Worm (Caenorhabditis elegans) whole organism, L2 larva: ENCODE measurements around the gene Y41C4A.6.

Experiments
- C34F6.9 ChIP-seq: fragments of 150-350 bp; optimal IDR thresholded peaks from 2 replicates; lab custom pipeline; 2014; ENCODE audit warnings: missing biosample characterization, missing genetic modification characterization
- F13H6.1 ChIP-seq: sonication (generic microtip); optimal IDR thresholded peaks from 2 replicates; lab custom pipeline; 2016; ENCODE audit warnings: missing genetic modification characterization, missing compliant biosample characterization
- R02D3.7 ChIP-seq: fragments of 150-350 bp; optimal IDR thresholded peaks from 2 replicates; lab custom pipeline; 2014; ENCODE audit warnings: missing biosample characterization, missing genetic modification characterization
- Y55F3AM.14 ChIP-seq: fragments of 200-800 bp; sonication (Bioruptor generic); optimal IDR thresholded peaks from 2 replicates; lab custom pipeline; 2018; ENCODE audit warnings: mild to moderate bottlenecking, missing genetic modification characterization, missing compliant biosample characterization
- ZK546.5 ChIP-seq: sonication (generic microtip); optimal IDR thresholded peaks from 2 replicates; lab custom pipeline; 2017; ENCODE audit warnings: missing biosample characterization, missing genetic modification characterization
- alr-1 ChIP-seq: fragments of 150-350 bp; optimal IDR thresholded peaks from 2 replicates; lab custom pipeline; 2014; ENCODE audit warnings: missing biosample characterization, missing genetic modification characterization
- aly-2 ChIP-seq: fragments of 150-350 bp; optimal IDR thresholded peaks from 2 replicates; lab custom pipeline; 2014; ENCODE audit warnings: missing biosample characterization, missing genetic modification characterization
- ama-1 ChIP-seq: fragments of 150-350 bp; optimal IDR thresholded peaks from 2 replicates; lab custom pipeline; 2018; ENCODE audit warnings: inconsistent platforms
- blmp-1 ChIP-seq: sonication (generic microtip); optimal IDR thresholded peaks from 2 replicates; lab custom pipeline; 2017; ENCODE audit warnings: missing genetic modification characterization, mild to moderate bottlenecking, missing compliant biosample characterization, antibody characterized with exemption, moderate library complexity; ENCODE audit not compliant: insufficient read depth
- ceh-16 ChIP-seq: fragments of 150-350 bp; optimal IDR thresholded peaks from 2 replicates; lab custom pipeline; 2014; ENCODE audit warnings: missing biosample characterization, missing genetic modification characterization
- ceh-82 ChIP-seq: fragments of 150-350 bp; optimal IDR thresholded peaks from 2 replicates; lab custom pipeline; 2014; ENCODE audit warnings: missing biosample characterization, missing genetic modification characterization
- crh-2 ChIP-seq: sonication (generic microtip); optimal IDR thresholded peaks from 2 replicates; lab custom pipeline; 2017; ENCODE audit warnings: missing biosample characterization, missing genetic modification characterization
- dmd-4 ChIP-seq: sonication (generic microtip); optimal IDR thresholded peaks from 2 replicates; lab custom pipeline; 2017; ENCODE audit warnings: missing biosample characterization, missing genetic modification characterization
- egl-27 ChIP-seq: sonication (generic microtip); optimal IDR thresholded peaks from 3 replicates; lab custom pipeline; 2017; ENCODE audit warnings: missing biosample characterization, missing genetic modification reagents, missing genetic modification characterization
- elt-1 ChIP-seq: fragments of 150-350 bp; optimal IDR thresholded peaks from 2 replicates; lab custom pipeline; 2014; ENCODE audit warnings: missing biosample characterization, missing genetic modification characterization
- lin-11 ChIP-seq: fragments of 150-350 bp; sonication (generic microtip); optimal IDR thresholded peaks from 2 replicates; lab custom pipeline; 2014; ENCODE audit warnings: missing biosample characterization, missing genetic modification characterization, inconsistent platforms, mixed read lengths
- lin-13 ChIP-seq: fragments of 150-350 bp; optimal IDR thresholded peaks from 2 replicates; lab custom pipeline; 2014; ENCODE audit warnings: missing biosample characterization, missing genetic modification reagents, missing genetic modification characterization
- lsy-2 ChIP-seq, 2 experiments: fragments of 150-350 bp in 1 of 2; sonication (generic microtip) in 1 of 2; optimal IDR thresholded peaks; 2 replicates each; lab custom pipeline; 2014 to 2017; ENCODE audit warnings: missing biosample characterization in 2 of 2, missing genetic modification characterization in 2 of 2
- mab-5 ChIP-seq: fragments of 150-350 bp; optimal IDR thresholded peaks from 2 replicates; lab custom pipeline; 2014; ENCODE audit warnings: missing biosample characterization, missing genetic modification characterization
- mbf-1 ChIP-seq: sonication (generic microtip); optimal IDR thresholded peaks from 2 replicates; lab custom pipeline; 2017; ENCODE audit warnings: missing biosample characterization, missing genetic modification characterization
- mdl-1 ChIP-seq, 2 experiments: fragments of 150-350 bp in 1 of 2; sonication (generic microtip) in 1 of 2; optimal IDR thresholded peaks; 2 replicates each; lab custom pipeline; 2017; ENCODE audit warnings: missing biosample characterization in 2 of 2, missing genetic modification characterization in 2 of 2
- nhr-129 ChIP-seq: fragments of 150-350 bp; optimal IDR thresholded peaks from 2 replicates; lab custom pipeline; 2014; ENCODE audit warnings: missing biosample characterization, missing genetic modification characterization
- nhr-21 ChIP-seq: fragments of 150-350 bp; optimal IDR thresholded peaks from 2 replicates; lab custom pipeline; 2014; ENCODE audit warnings: missing biosample characterization, missing genetic modification characterization
- nhr-23 ChIP-seq: fragments of 150-350 bp; optimal IDR thresholded peaks from 2 replicates; lab custom pipeline; 2014; ENCODE audit warnings: missing biosample characterization, missing genetic modification reagents, missing genetic modification characterization
- nhr-237 ChIP-seq: fragments of 150-350 bp; optimal IDR thresholded peaks from 2 replicates; lab custom pipeline; 2014; ENCODE audit warnings: missing biosample characterization, missing genetic modification characterization
- nhr-25 ChIP-seq: fragments of 150-350 bp; sonication (generic microtip); optimal IDR thresholded peaks from 3 replicates; lab custom pipeline; 2014; ENCODE audit warnings: missing biosample characterization, missing genetic modification characterization
- nhr-6 ChIP-seq: fragments of 150-350 bp; optimal IDR thresholded peaks from 2 replicates; lab custom pipeline; 2014; ENCODE audit warnings: missing biosample characterization, missing genetic modification characterization
- nhr-77 ChIP-seq: fragments of 150-350 bp; optimal IDR thresholded peaks from 2 replicates; lab custom pipeline; 2014; ENCODE audit warnings: missing biosample characterization, missing genetic modification characterization
- sem-4 ChIP-seq: fragments of 150-350 bp; optimal IDR thresholded peaks from 2 replicates; lab custom pipeline; 2014; ENCODE audit warnings: missing biosample characterization, missing genetic modification reagents, missing genetic modification characterization
- skn-1 ChIP-seq: sonication (generic microtip); optimal IDR thresholded peaks from 2 replicates; lab custom pipeline; 2017; ENCODE audit warnings: missing biosample characterization, missing genetic modification characterization
- sma-9 ChIP-seq, 2 experiments: fragments of 150-350 bp in 1 of 2; sonication (generic microtip) in 1 of 2; optimal IDR thresholded peaks; 2 replicates each; lab custom pipeline; 2014 to 2016; ENCODE audit warnings: missing genetic modification characterization in 2 of 2, mild to moderate bottlenecking in 1 of 2, missing biosample characterization in 1 of 2, missing compliant biosample characterization in 1 of 2, missing genetic modification reagents in 1 of 2, moderate library complexity in 1 of 2
- snpc-4 ChIP-seq: fragments of 150-350 bp; optimal IDR thresholded peaks from 2 replicates; lab custom pipeline; 2014; ENCODE audit warnings: missing biosample characterization, missing genetic modification characterization
- unc-39 ChIP-seq: fragments of 150-350 bp; optimal IDR thresholded peaks from 2 replicates; lab custom pipeline; 2014; ENCODE audit warnings: missing biosample characterization, missing genetic modification characterization
- unc-55 ChIP-seq: fragments of 150-350 bp; sonication (generic microtip); optimal IDR thresholded peaks from 3 replicates; lab custom pipeline; 2014; ENCODE audit warnings: missing biosample characterization, missing genetic modification reagents, missing genetic modification characterization
- unc-62 ChIP-seq: fragments of 150-350 bp; optimal IDR thresholded peaks from 2 replicates; lab custom pipeline; 2014; ENCODE audit warnings: missing biosample characterization, missing genetic modification reagents, missing genetic modification characterization
- zag-1 ChIP-seq: fragments of 150-350 bp; optimal IDR thresholded peaks from 2 replicates; lab custom pipeline; 2014; ENCODE audit warnings: missing biosample characterization, missing genetic modification characterization
- ztf-1 ChIP-seq: fragments of 200-800 bp; sonication (Bioruptor generic); conservative IDR thresholded peaks from 2 replicates; pipeline ENCODE4 v1.3.6; 2022; ENCODE audit warnings: missing genetic modification characterization, missing compliant biosample characterization
- ztf-11 ChIP-seq: sonication (generic microtip); optimal IDR thresholded peaks from 2 replicates; lab custom pipeline; 2017; ENCODE audit warnings: missing biosample characterization, missing genetic modification characterization

Gene Y41C4A.6

DNA sequence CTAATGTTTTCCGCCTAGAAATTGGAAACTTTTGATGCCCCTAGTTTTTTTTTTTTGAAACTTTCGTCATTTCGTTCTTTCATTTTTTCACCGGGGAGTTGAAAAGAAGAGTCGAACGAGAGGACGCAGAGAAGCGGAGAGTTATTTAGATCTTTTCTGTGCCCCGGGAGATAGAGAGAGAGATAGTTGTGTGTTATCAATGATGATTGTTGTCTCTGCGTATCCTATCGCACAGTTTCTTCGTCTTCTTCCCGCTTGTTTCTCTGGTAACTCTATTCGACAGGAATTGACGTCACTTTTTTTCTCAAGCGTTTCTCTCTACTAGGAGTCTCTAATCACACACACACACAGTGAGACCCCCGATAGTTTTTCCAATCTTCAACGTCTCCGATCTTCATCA is 7.1 kb upstream of the Y41C4A.6 start (continued):
- TF ChIP-seq nhr-129 (tag; lab: Kevin White, UChicago) (peak; percentile 75), lsy-2 (tag; optimal IDR thresholded peaks at IDR 0.05; lab: Kevin White, UChicago) (peak in 1 of 2 experiments; percentile 57), unc-55 (GFP tag; lab: Kevin White, UChicago) (no peak), ZK546.5 (no peak), unc-62 (GFP tag; lab: Kevin White, UChicago) (no peak), C34F6.9 (tag; lab: Kevin White, UChicago) (peak; percentile 48), R02D3.7 (tag; lab: Kevin White, UChicago) (no peak), blmp-1 (peak; percentile 70), F13H6.1 (tag; lab: Kevin White, UChicago) (peak; percentile 74), snpc-4 (no peak), nhr-23 (tag; lab: Kevin White, UChicago) (no peak), elt-1 (tag; lab: Kevin White, UChicago) (no peak), sem-4 (peak; percentile 80), nhr-237 (tag; lab: Kevin White, UChicago) (no peak), zag-1 (no peak), unc-39 (tag; lab: Kevin White, UChicago) (no peak), ceh-16 (tag; lab: Kevin White, UChicago) (no peak), nhr-25 (tag; lab: Kevin White, UChicago) (peak; percentile 57), sma-9 (GFP tag; optimal IDR thresholded peaks at IDR 0.05; lab: Kevin White, UChicago) (peak; percentile 77), sma-9 (tag; optimal IDR thresholded peaks at IDR 0.05; lab: Kevin White, UChicago) (no peak), nhr-77 (tag; lab: Kevin White, UChicago) (no peak), lin-11 (tag; lab: Kevin White, UChicago) (no peak)

DNA sequence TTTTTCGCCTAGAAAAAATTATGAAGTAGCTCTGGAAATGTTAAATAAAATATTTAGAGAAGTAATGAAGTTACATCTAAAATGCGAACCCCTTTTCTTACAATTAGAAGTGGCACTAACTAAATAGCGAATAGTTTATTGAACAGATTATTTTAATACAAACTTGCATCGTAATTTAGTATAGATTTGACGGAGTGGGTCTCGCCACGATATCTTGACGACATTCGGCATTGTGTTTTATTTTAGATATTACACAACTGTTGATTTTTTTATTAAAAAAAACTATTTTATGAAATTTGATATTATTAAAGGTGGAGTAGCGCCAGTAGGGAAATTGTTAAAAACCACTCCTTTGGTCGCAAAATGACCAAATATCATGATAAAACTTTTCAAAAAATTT is 6.5 kb upstream of the Y41C4A.6 start:
- TF ChIP-seq F13H6.1 (tag; lab: Kevin White, UChicago) = no peak
- TF ChIP-seq blmp-1 = no peak
- TF ChIP-seq aly-2 (tag; lab: Kevin White, UChicago) = no peak
- no peak for TF ChIP-seq sem-4
- TF ChIP-seq nhr-23 (tag; lab: Kevin White, UChicago) = no peak
- TF ChIP-seq egl-27 (tag; lab: Kevin White, UChicago) = no peak

DNA sequence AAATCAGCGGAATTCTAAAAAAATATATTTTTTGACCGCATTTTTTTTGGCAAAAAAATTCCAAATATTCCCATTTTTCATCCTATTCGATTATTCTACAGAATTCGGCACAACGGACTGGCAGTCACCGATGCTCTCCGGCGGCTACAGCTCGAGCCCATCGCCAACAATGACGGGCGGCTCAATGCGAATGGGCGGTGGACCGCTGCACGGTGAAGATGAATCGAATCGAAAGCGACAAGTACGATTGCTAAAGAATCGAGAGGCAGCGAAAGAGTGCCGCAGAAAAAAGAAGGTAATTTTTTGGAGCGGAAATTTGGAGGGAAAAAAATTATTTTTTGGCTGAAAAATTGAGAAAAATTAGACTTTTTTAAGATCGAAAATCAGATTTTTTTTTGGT is 4.0 kb upstream of the Y41C4A.6 start:
- TF ChIP-seq Y55F3AM.14 = no peak
- TF ChIP-seq blmp-1 = no peak
- no peak for TF ChIP-seq skn-1 (tag; lab: Kevin White, UChicago)
- no peak for TF ChIP-seq ztf-11 (tag; lab: Kevin White, UChicago)
- no peak for TF ChIP-seq C34F6.9 (tag; lab: Kevin White, UChicago)
- TF ChIP-seq mbf-1 (tag; lab: Kevin White, UChicago) = no peak
- no peak for TF ChIP-seq unc-39 (tag; lab: Kevin White, UChicago)
- no peak for TF ChIP-seq ceh-16 (tag; lab: Kevin White, UChicago)
- TF ChIP-seq F13H6.1 (tag; lab: Kevin White, UChicago) = no peak
- no peak for TF ChIP-seq nhr-77 (tag; lab: Kevin White, UChicago)
- TF ChIP-seq snpc-4 = no peak

DNA sequence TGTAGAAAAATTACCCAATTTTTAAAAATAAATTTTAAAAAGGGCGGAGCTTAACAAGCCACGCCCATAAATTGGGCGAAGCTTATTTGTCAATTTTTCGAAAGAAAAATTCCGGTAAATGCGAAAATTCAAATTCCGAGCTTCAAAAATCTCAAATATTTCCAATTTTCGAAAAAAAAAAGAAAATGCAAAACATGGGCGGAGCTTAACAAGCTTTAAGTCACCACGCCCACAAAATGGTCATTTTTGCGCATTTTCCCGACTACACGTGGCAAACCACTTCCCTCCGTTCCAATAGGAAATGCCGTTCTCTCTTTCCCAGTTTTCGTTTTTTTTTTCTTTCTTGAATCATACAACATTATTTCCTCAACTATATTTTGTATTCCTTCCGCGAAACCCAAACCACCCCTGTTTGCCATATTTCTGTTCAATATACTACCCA is 1.8 kb upstream of the Y41C4A.6 start:
- TF ChIP-seq ceh-82 (tag; lab: Kevin White, UChicago) = no peak
- no peak for TF ChIP-seq dmd-4 (tag; lab: Kevin White, UChicago)
- peak; percentile 45 for TF ChIP-seq Y55F3AM.14
- no peak for TF ChIP-seq lin-11 (tag; lab: Kevin White, UChicago)
- TF ChIP-seq elt-1 (tag; lab: Kevin White, UChicago) = no peak
- TF ChIP-seq lin-13 (GFP tag; lab: Kevin White, UChicago) = no peak
- TF ChIP-seq sem-4 = no peak
- TF ChIP-seq crh-2 (tag; lab: Kevin White, UChicago) = peak; percentile 6
- no peak for TF ChIP-seq lsy-2 (tag; optimal IDR thresholded peaks at IDR 0.05; lab: Kevin White, UChicago)
- no peak for TF ChIP-seq F13H6.1 (tag; lab: Kevin White, UChicago)
- TF ChIP-seq nhr-6 = no peak
- no peak for TF ChIP-seq ztf-11 (tag; lab: Kevin White, UChicago)
- TF ChIP-seq ama-1 (lab: Kevin White, UChicago) = peak; percentile 52
- no peak for TF ChIP-seq unc-62 (GFP tag; lab: Kevin White, UChicago)
- TF ChIP-seq nhr-129 (tag; lab: Kevin White, UChicago) = no peak
- no peak for TF ChIP-seq nhr-237 (tag; lab: Kevin White, UChicago)
- no peak for TF ChIP-seq ceh-16 (tag; lab: Kevin White, UChicago)

DNA sequence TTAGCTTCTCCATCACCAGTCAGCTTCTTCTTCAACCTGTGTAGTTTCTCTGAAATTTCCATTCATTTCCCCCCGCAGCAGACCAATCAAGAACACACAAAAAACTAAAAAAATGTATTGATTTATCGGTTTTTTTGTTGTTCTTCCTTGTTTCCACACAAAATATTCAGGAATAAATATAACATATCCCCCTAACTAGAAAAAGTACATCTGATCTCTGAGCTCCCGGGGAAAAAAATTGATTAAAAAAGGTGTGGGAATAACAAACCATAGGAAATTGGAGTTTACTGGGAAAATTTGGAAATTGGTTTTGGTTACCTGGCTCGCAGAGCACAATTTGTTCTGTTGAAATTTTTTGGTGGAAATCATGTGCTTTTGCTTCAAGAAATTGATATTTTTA is 1.4 kb upstream of the Y41C4A.6 start, which contains the start of gene Y41C4A.22:
Gene Y41C4A.22, plus strand, starts transcription at position 301 of the 400 bp plus-strand sequence.
- TF ChIP-seq nhr-6 = no peak
- TF ChIP-seq ztf-1 (GFP tag; lab: Robert Waterston, UW) = no peak
- no peak for TF ChIP-seq lin-11 (tag; lab: Kevin White, UChicago)
- TF ChIP-seq nhr-129 (tag; lab: Kevin White, UChicago) = no peak
- TF ChIP-seq mab-5 = no peak
- no peak for TF ChIP-seq unc-62 (GFP tag; lab: Kevin White, UChicago)
- no peak for TF ChIP-seq mdl-1 (tag; optimal IDR thresholded peaks at IDR 0.05; lab: Kevin White, UChicago)
- no peak for TF ChIP-seq F13H6.1 (tag; lab: Kevin White, UChicago)
- no peak for TF ChIP-seq dmd-4 (tag; lab: Kevin White, UChicago)
- TF ChIP-seq egl-27 (tag; lab: Kevin White, UChicago) = no peak
- no peak for TF ChIP-seq unc-55 (GFP tag; lab: Kevin White, UChicago)
- no peak for TF ChIP-seq ceh-82 (tag; lab: Kevin White, UChicago)
- no peak for TF ChIP-seq sem-4
- no peak for TF ChIP-seq ZK546.5
- TF ChIP-seq alr-1 (tag; lab: Kevin White, UChicago) = no peak
- no peak for TF ChIP-seq nhr-23 (tag; lab: Kevin White, UChicago)
- no peak for TF ChIP-seq C34F6.9 (tag; lab: Kevin White, UChicago)
- no peak for TF ChIP-seq nhr-21
- no peak for TF ChIP-seq aly-2 (tag; lab: Kevin White, UChicago)
